Fruit fly (Drosophila melanogaster) whole organism, embryonic: ENCODE results near the gene CG31294.
A peak's percentile ranks its signal among the peaks of the same experiment; 100 is the strongest.

Experiments
- Ada2b ChIP-seq: fragments of 200-800 bp; sonication (Bioruptor generic); IDR thresholded peaks from 2 replicates; pipeline ENCODE4 v1.3.6; 2022; ENCODE audit warnings: missing biosample characterization, missing genetic modification characterization
- Antp ChIP-seq: fragments of 200-800 bp; sonication (Bioruptor generic); optimal IDR thresholded peaks from 3 replicates; lab custom pipeline; 2016; ENCODE audit warnings: missing biosample characterization, missing genetic modification characterization
- Asciz ChIP-seq: fragments of 200-800 bp; sonication (Bioruptor generic); optimal IDR thresholded peaks from 2 replicates; lab custom pipeline; 2017; ENCODE audit warnings: missing biosample characterization, mild to moderate bottlenecking, missing genetic modification characterization, missing genetic modification reagents
- Atf-2 ChIP-seq: fragments of 200-800 bp; sonication (Bioruptor generic); optimal IDR thresholded peaks from 2 replicates; lab custom pipeline; 2016; ENCODE audit warnings: missing biosample characterization, missing genetic modification characterization
- CG10321 ChIP-seq: fragments of 200-800 bp; sonication (Bioruptor generic); IDR thresholded peaks from 2 replicates; pipeline ENCODE4 v1.3.6; 2022; ENCODE audit warnings: missing biosample characterization, missing genetic modification characterization
- CG10654 ChIP-seq: fragments of 200-800 bp; sonication (Bioruptor generic); optimal IDR thresholded peaks from 2 replicates; lab custom pipeline; 2016; ENCODE audit warnings: missing biosample characterization, missing genetic modification characterization
- CG11695 ChIP-seq: fragments of 200-800 bp; sonication (Bioruptor generic); IDR thresholded peaks from 3 replicates; pipeline ENCODE4 v1.3.6; 2022; ENCODE audit warnings: missing biosample characterization, missing genetic modification characterization
- CG1233 ChIP-seq: fragments of 200-800 bp; sonication (Bioruptor generic); optimal IDR thresholded peaks from 4 replicates; lab custom pipeline; 2018; ENCODE audit warnings: missing biosample characterization, mild to moderate bottlenecking, missing genetic modification characterization
- CG14441 ChIP-seq: fragments of 200-800 bp; sonication (Bioruptor generic); IDR thresholded peaks from 2 replicates; pipeline ENCODE4 v1.3.6; 2022; ENCODE audit warnings: missing biosample characterization, missing genetic modification characterization
- CG14710 ChIP-seq: fragments of 200-800 bp; sonication (Bioruptor generic); optimal IDR thresholded peaks from 3 replicates; lab custom pipeline; 2019; ENCODE audit warnings: missing biosample characterization, mild to moderate bottlenecking, missing genetic modification characterization, moderate library complexity
- CG17829 ChIP-seq: fragments of 200-800 bp; optimal IDR thresholded peaks from 2 replicates; lab custom pipeline; 2019; ENCODE audit warnings: missing biosample characterization, mild to moderate bottlenecking, missing genetic modification characterization, moderate library complexity
- CG3838 ChIP-seq: fragments of 200-800 bp; sonication (Bioruptor generic); optimal IDR thresholded peaks from 3 replicates; lab custom pipeline; 2016; ENCODE audit warnings: missing biosample characterization, missing genetic modification characterization
- CG3847 ChIP-seq: fragments of 200-800 bp; sonication (Bioruptor generic); IDR thresholded peaks from 2 replicates; pipeline ENCODE4 v1.3.6; 2022; ENCODE audit warnings: missing biosample characterization, missing genetic modification characterization
- CG5953 ChIP-seq: fragments of 200-800 bp; sonication (Bioruptor generic); IDR thresholded peaks from 2 replicates; pipeline ENCODE4 v1.3.6; 2022; ENCODE audit warnings: missing biosample characterization, missing genetic modification characterization
- CG6654 ChIP-seq: fragments of 200-800 bp; sonication (Bioruptor generic); optimal IDR thresholded peaks from 2 replicates; lab custom pipeline; 2017; ENCODE audit warnings: missing biosample characterization, mild to moderate bottlenecking, missing genetic modification characterization
- CG6683 ChIP-seq: fragments of 200-800 bp; sonication (Bioruptor generic); optimal IDR thresholded peaks from 2 replicates; lab custom pipeline; 2017; ENCODE audit warnings: missing biosample characterization, mild to moderate bottlenecking, missing genetic modification characterization, missing genetic modification reagents
- CG8359 ChIP-seq: fragments of 200-800 bp; sonication (Bioruptor generic); optimal IDR thresholded peaks from 2 replicates; lab custom pipeline; 2017; ENCODE audit warnings: missing biosample characterization, mild to moderate bottlenecking, missing genetic modification characterization, borderline replicate concordance
- E2f1 ChIP-seq: fragments of 200-800 bp; sonication (Bioruptor generic); IDR thresholded peaks from 2 replicates; pipeline ENCODE4 v1.3.6; 2022; ENCODE audit warnings: missing biosample characterization, missing genetic modification characterization
- HHEX ChIP-seq: fragments of 200-800 bp; sonication (Bioruptor generic); optimal IDR thresholded peaks from 3 replicates; lab custom pipeline; 2017; ENCODE audit warnings: missing biosample characterization, mild to moderate bottlenecking, missing genetic modification characterization, missing genetic modification reagents
- Hr51 ChIP-seq, 2 experiments: fragments of 200-800 bp; sonication (Bioruptor generic); optimal IDR thresholded peaks; 2 replicates in 1 of 2; 3 replicates in 1 of 2; lab custom pipeline; 2016 to 2018; ENCODE audit warnings: missing biosample characterization in 2 of 2, missing genetic modification characterization in 2 of 2, mild to moderate bottlenecking in 1 of 2, moderate library complexity in 1 of 2
- Hr78 ChIP-seq, 2 experiments: fragments of 200-800 bp in 1 of 2; fragments of >200 bp in 1 of 2; sonication (Bioruptor generic) in 1 of 2; optimal IDR thresholded peaks; 2 replicates each; lab custom pipeline; 2017 to 2019; ENCODE audit warnings: missing biosample characterization in 2 of 2, missing genetic modification characterization in 2 of 2, mild to moderate bottlenecking in 1 of 2, moderate library complexity in 1 of 2
- Max ChIP-seq: fragments of 200-800 bp; sonication (Bioruptor generic); optimal IDR thresholded peaks from 2 replicates; lab custom pipeline; 2016; ENCODE audit warnings: missing biosample characterization, mild to moderate bottlenecking, missing genetic modification characterization
- Med ChIP-seq: fragments of 200-800 bp; sonication (Bioruptor generic); peaks from one replicate; lab custom pipeline; 2016; ENCODE audit warnings: missing biosample characterization, missing genetic modification characterization, mild to moderate bottlenecking, inconsistent platforms, moderate library complexity
- Nf-YB ChIP-seq: fragments of 200-800 bp; sonication (Bioruptor generic); optimal IDR thresholded peaks from 3 replicates; lab custom pipeline; 2019; ENCODE audit warnings: missing biosample characterization, mild to moderate bottlenecking, missing genetic modification characterization, moderate library complexity
- Oli ChIP-seq: fragments of 200-800 bp; sonication (Bioruptor generic); optimal IDR thresholded peaks from 2 replicates; lab custom pipeline; 2018; ENCODE audit warnings: missing biosample characterization, mild to moderate bottlenecking, missing genetic modification characterization, moderate library complexity
- Sry-δ ChIP-seq: fragments of 200-800 bp; sonication (Bioruptor generic); optimal IDR thresholded peaks from 2 replicates; lab custom pipeline; 2016; ENCODE audit warnings: missing biosample characterization, missing genetic modification characterization
- ase ChIP-seq: fragments of 200-800 bp; sonication (Bioruptor generic); IDR thresholded peaks from 3 replicates; pipeline ENCODE4 v1.3.6; 2022; ENCODE audit warnings: missing biosample characterization, missing genetic modification characterization
- bsh ChIP-seq, 2 experiments: fragments of 200-800 bp; sonication (Bioruptor generic); optimal IDR thresholded peaks; 2 replicates each; lab custom pipeline; 2017 to 2018; ENCODE audit warnings: mild to moderate bottlenecking in 2 of 2, missing biosample characterization in 2 of 2, missing genetic modification characterization in 2 of 2, moderate library complexity in 1 of 2
- btn ChIP-seq: fragments of 200-800 bp; sonication (Bioruptor generic); optimal IDR thresholded peaks from 2 replicates; lab custom pipeline; 2016; ENCODE audit warnings: missing biosample characterization, missing genetic modification characterization
- chif ChIP-seq, 2 experiments: fragments of 200-800 bp; sonication (Bioruptor generic); optimal IDR thresholded peaks; 3 replicates each; lab custom pipeline; 2016; ENCODE audit warnings: missing biosample characterization in 2 of 2, missing genetic modification characterization in 2 of 2
- dmrt11E ChIP-seq: fragments of 200-800 bp; sonication (Bioruptor generic); optimal IDR thresholded peaks from 3 replicates; lab custom pipeline; 2018; ENCODE audit warnings: missing biosample characterization, mild to moderate bottlenecking, missing genetic modification characterization, moderate library complexity
- en ChIP-seq: fragments of 200-800 bp; sonication (Bioruptor generic); optimal IDR thresholded peaks from 2 replicates; lab custom pipeline; 2016; ENCODE audit warnings: missing biosample characterization, missing genetic modification characterization
- exex ChIP-seq: fragments of 200-800 bp; sonication (Bioruptor generic); optimal IDR thresholded peaks from 4 replicates; lab custom pipeline; 2018; ENCODE audit warnings: missing biosample characterization, mild to moderate bottlenecking, missing genetic modification characterization, moderate library complexity
- hkb ChIP-seq, 2 experiments: fragments of 200-800 bp in 1 of 2; fragments of >200 bp in 1 of 2; sonication (Bioruptor generic) in 1 of 2; IDR thresholded peaks in 1 of 2; optimal IDR thresholded peaks in 1 of 2; 2 replicates each; pipeline versions ENCODE4 v1.3.6 to Lab custom; 2017 to 2022; ENCODE audit warnings: missing biosample characterization in 1 of 2, missing genetic modification characterization in 1 of 2
- jing ChIP-seq: fragments of 200-800 bp; sonication (Bioruptor generic); optimal IDR thresholded peaks from 2 replicates; lab custom pipeline; 2018; ENCODE audit warnings: missing biosample characterization, mild to moderate bottlenecking, missing genetic modification characterization
- kah ChIP-seq: fragments of 200-800 bp; sonication (Bioruptor generic); optimal IDR thresholded peaks from 2 replicates; lab custom pipeline; 2018; ENCODE audit warnings: missing biosample characterization, mild to moderate bottlenecking, missing genetic modification characterization
- prd ChIP-seq, 3 experiments: fragments of >200 bp in 2 of 3; fragments of 200-800 bp in 1 of 3; sonication (Bioruptor generic) in 1 of 3; optimal IDR thresholded peaks in 2 of 3; IDR thresholded peaks in 1 of 3; 2 replicates in 2 of 3; 3 replicates in 1 of 3; pipeline versions ENCODE4 v1.3.6 to Lab custom; 2017 to 2022; ENCODE audit warnings: missing biosample characterization in 1 of 3, missing genetic modification characterization in 1 of 3
- seq ChIP-seq: fragments of 200-800 bp; sonication (Bioruptor generic); IDR thresholded peaks from 2 replicates; pipeline ENCODE4 v1.3.6; 2022; ENCODE audit warnings: missing biosample characterization, missing genetic modification characterization
- stwl ChIP-seq: fragments of 200-800 bp; sonication (Bioruptor generic); optimal IDR thresholded peaks from 3 replicates; lab custom pipeline; 2018; ENCODE audit warnings: missing biosample characterization, mild to moderate bottlenecking, missing genetic modification characterization, moderate library complexity
- sug ChIP-seq: fragments of 200-800 bp; optimal IDR thresholded peaks from 2 replicates; lab custom pipeline; 2019; ENCODE audit warnings: missing biosample characterization, mild to moderate bottlenecking, missing genetic modification characterization, moderate library complexity
- tap ChIP-seq: fragments of 200-800 bp; optimal IDR thresholded peaks from 3 replicates; lab custom pipeline; 2019; ENCODE audit warnings: missing biosample characterization, mild to moderate bottlenecking, missing genetic modification characterization, moderate library complexity
- tna ChIP-seq: fragments of 200-800 bp; sonication (Bioruptor generic); IDR thresholded peaks from 2 replicates; pipeline ENCODE4 v1.3.6; 2022; ENCODE audit warnings: missing biosample characterization, missing genetic modification characterization; ENCODE audit not compliant: partially characterized antibody
- trh ChIP-seq: fragments of 200-800 bp; sonication (Bioruptor generic); optimal IDR thresholded peaks from 2 replicates; lab custom pipeline; 2016; ENCODE audit warnings: missing biosample characterization, missing genetic modification characterization
- vfl ChIP-seq: fragments of 200-800 bp; sonication (Bioruptor generic); optimal IDR thresholded peaks from 2 replicates; lab custom pipeline; 2016; ENCODE audit warnings: missing biosample characterization, missing genetic modification characterization
- wek ChIP-seq: fragments of 200-800 bp; sonication (Bioruptor generic); optimal IDR thresholded peaks from 3 replicates; lab custom pipeline; 2018; ENCODE audit warnings: missing biosample characterization, mild to moderate bottlenecking, missing genetic modification characterization, moderate library complexity
- zen2 ChIP-seq: fragments of 200-800 bp; sonication (Bioruptor generic); IDR thresholded peaks from 3 replicates; pipeline ENCODE4 v1.3.6; 2022; ENCODE audit warnings: missing biosample characterization, missing genetic modification characterization; ENCODE audit not compliant: partially characterized antibody

Gene CG31294

DNA sequence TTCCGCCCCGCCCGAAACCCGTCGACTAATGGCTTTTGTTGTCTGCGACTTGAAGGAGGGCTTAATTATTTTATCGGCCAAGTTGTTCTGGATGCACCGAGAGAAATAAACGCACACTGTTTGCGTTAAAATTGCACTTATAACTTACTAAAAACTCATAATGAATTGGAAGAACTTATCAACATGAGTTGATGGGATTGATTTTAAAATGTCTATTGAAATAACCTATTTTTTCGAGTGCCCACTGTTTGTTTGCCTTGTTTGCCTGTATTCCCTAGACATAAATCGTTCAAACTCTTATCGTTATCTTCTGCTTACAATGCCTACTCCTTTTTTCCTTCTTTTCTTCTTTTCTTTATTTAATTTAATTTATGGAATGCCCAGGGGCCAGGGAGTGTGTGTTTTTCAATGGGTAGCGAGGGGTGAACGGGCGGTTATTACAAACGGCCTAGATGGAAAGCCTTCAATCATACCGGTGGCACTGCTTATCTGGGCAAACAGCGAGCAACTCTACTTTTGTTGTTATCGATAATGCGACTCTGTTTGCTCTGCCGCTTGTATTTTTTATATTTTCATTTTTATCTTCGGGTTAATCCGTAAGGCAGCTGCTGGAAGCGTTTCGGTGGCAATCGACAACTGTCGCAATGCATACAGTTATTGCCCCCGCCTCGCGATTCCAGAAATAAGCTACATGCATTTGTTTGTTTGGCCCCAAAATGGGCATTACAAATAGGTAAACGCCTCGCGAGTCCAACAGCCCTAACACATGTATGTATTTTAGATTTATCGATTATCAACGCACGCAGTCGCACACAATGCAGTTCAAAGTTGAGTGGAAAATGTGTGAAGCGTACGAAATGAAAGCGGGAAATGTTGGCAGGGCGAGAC is 40.0 kb downstream of the CG31294 start (continued):
- peak; percentile 28 for TF ChIP-seq CG14710 (tag; lab: Kevin White, UChicago)
- TF ChIP-seq CG1233 (GFP tag; lab: Kevin White, UChicago), result no peak
- peak; percentile 49 for TF ChIP-seq CG14441
- no peak for TF ChIP-seq trh
- TF ChIP-seq CG3847, result no peak
- peak; percentile 56 for TF ChIP-seq CG17829 (tag; lab: Kevin White, UChicago)
- TF ChIP-seq Hr78 (GFP tag; optimal IDR thresholded peaks at IDR 0.05; lab: Kevin White, UChicago), result peak in 1 of 2 experiments; percentile 89
- peak; percentile 48 for TF ChIP-seq Med (GFP tag; lab: Kevin White, UChicago)
- peak in 1 of 2 experiments; percentile 55 for TF ChIP-seq Hr51 (GFP tag; optimal IDR thresholded peaks at IDR 0.05; lab: Kevin White, UChicago)
- peak; percentile 9 for TF ChIP-seq HHEX (GFP tag; lab: Kevin White, UChicago)
- TF ChIP-seq bsh (GFP tag; optimal IDR thresholded peaks at IDR 0.05; lab: Kevin White, UChicago), result peak in 1 of 2 experiments; percentile 86
- no peak for TF ChIP-seq btn
- no peak for TF ChIP-seq prd (optimal IDR thresholded peaks at IDR 0.05; lab: Kevin White, UChicago)
- TF ChIP-seq prd (GFP tag; IDR thresholded peaks at IDR 0.05; lab: Robert Waterston, UW), result peak; percentile 62; the same call in 2 of the 3 replicates
- no peak for TF ChIP-seq tna (GFP tag; lab: Robert Waterston, UW)
- peak; percentile 72 for TF ChIP-seq en (GFP tag; lab: Kevin White, UChicago)
- no peak for TF ChIP-seq sug (tag; lab: Kevin White, UChicago)
- TF ChIP-seq CG5953 (GFP tag; lab: Robert Waterston, UW), result peak; percentile 34; the same call in 1 of the 2 replicates
- no peak for TF ChIP-seq Nf-YB (GFP tag; lab: Kevin White, UChicago)
- TF ChIP-seq wek (GFP tag; lab: Kevin White, UChicago), result peak; percentile 41
- no peak for TF ChIP-seq kah (GFP tag; lab: Kevin White, UChicago)
- TF ChIP-seq CG8359, result no peak
- TF ChIP-seq CG11695 (GFP tag; lab: Robert Waterston, UW), result 0 out of 3 replicates have a peak, but pooled peaks have one; percentile 17
- TF ChIP-seq Max (GFP tag; lab: Kevin White, UChicago), result peak; percentile 15
- no peak for TF ChIP-seq CG6654 (GFP tag; lab: Kevin White, UChicago)
- peak; percentile 2 for TF ChIP-seq tap
- no peak for TF ChIP-seq CG6683
- peak in 1 of 2 experiments; percentile 60 for TF ChIP-seq chif (GFP tag; optimal IDR thresholded peaks at IDR 0.05; lab: Kevin White, UChicago)
- no peak for TF ChIP-seq CG10654 (GFP tag; lab: Kevin White, UChicago)
- peak; percentile 3 for TF ChIP-seq Antp (GFP tag; lab: Kevin White, UChicago)
- TF ChIP-seq zen2 (GFP tag; lab: Robert Waterston, UW), result no peak
- peak; percentile 48 for TF ChIP-seq Oli (tag; lab: Kevin White, UChicago)
- peak; percentile 63 for TF ChIP-seq stwl (tag; lab: Kevin White, UChicago)
- peak; percentile 46 for TF ChIP-seq CG3838 (GFP tag; lab: Kevin White, UChicago)
- no peak for TF ChIP-seq vfl
- peak; percentile 69 for TF ChIP-seq dmrt11E (tag; lab: Kevin White, UChicago)
- no peak for TF ChIP-seq E2f1 (GFP tag; lab: Robert Waterston, UW)
- TF ChIP-seq Sry-δ, result no peak
- TF ChIP-seq Ada2b (GFP tag; lab: Robert Waterston, UW), result peak; percentile 49
- no peak for TF ChIP-seq seq (GFP tag; lab: Robert Waterston, UW)
- TF ChIP-seq hkb (optimal IDR thresholded peaks at IDR 0.05; lab: Kevin White, UChicago), result no peak
- peak; percentile 40; the same call in 1 of the 2 replicates for TF ChIP-seq hkb (GFP tag; IDR thresholded peaks at IDR 0.05; lab: Robert Waterston, UW)
- peak; percentile 31 for TF ChIP-seq Atf-2 (GFP tag; lab: Kevin White, UChicago)
- no peak for TF ChIP-seq exex (tag; lab: Kevin White, UChicago)
- TF ChIP-seq jing, result no peak
- TF ChIP-seq ase, result no peak
- no peak for TF ChIP-seq CG10321 (GFP tag; lab: Robert Waterston, UW)
- TF ChIP-seq Asciz, result peak; percentile 3
